Worm (Caenorhabditis elegans) whole organism, L3 larva: ENCODE data around the gene grd-1.

Experiments used
- R02D3.7 ChIP-seq: fragments of 150-350 bp; optimal IDR thresholded peaks from 2 replicates; lab custom pipeline; 2014; ENCODE audit warnings: missing biosample characterization, missing genetic modification characterization
- ZK546.5 ChIP-seq: sonication (generic microtip); optimal IDR thresholded peaks from 2 replicates; lab custom pipeline; 2017; ENCODE audit warnings: missing biosample characterization, missing genetic modification characterization
- ceh-16 ChIP-seq: sonication (generic microtip); optimal IDR thresholded peaks from 2 replicates; lab custom pipeline; 2017; ENCODE audit warnings: missing biosample characterization, missing genetic modification characterization
- ceh-28 ChIP-seq: fragments of 150-350 bp; optimal IDR thresholded peaks from 2 replicates; lab custom pipeline; 2014; ENCODE audit warnings: missing biosample characterization, missing genetic modification reagents, missing genetic modification characterization
- ceh-82 ChIP-seq: fragments of 150-350 bp; optimal IDR thresholded peaks from 2 replicates; lab custom pipeline; 2014; ENCODE audit warnings: missing biosample characterization, missing genetic modification characterization
- ceh-9 ChIP-seq: sonication (generic microtip); optimal IDR thresholded peaks from 2 replicates; lab custom pipeline; 2018; ENCODE audit warnings: missing biosample characterization, missing genetic modification characterization
- daf-12 ChIP-seq: fragments of 150-350 bp; optimal IDR thresholded peaks from 2 replicates; lab custom pipeline; 2014; ENCODE audit warnings: missing biosample characterization, missing genetic modification reagents, missing genetic modification characterization
- egl-27 ChIP-seq: sonication (generic microtip); optimal IDR thresholded peaks from 4 replicates; lab custom pipeline; 2017; ENCODE audit warnings: missing biosample characterization, missing genetic modification reagents, missing genetic modification characterization
- egl-5 ChIP-seq: fragments of 150-350 bp; optimal IDR thresholded peaks from 2 replicates; lab custom pipeline; 2017; ENCODE audit warnings: missing biosample characterization, missing genetic modification reagents, missing genetic modification characterization, inconsistent platforms
- elt-1 ChIP-seq: fragments of 150-350 bp; optimal IDR thresholded peaks from 2 replicates; lab custom pipeline; 2014; ENCODE audit warnings: missing biosample characterization, missing genetic modification characterization
- elt-2 ChIP-seq: sonication (generic microtip); optimal IDR thresholded peaks from 2 replicates; lab custom pipeline; 2016; ENCODE audit warnings: missing genetic modification reagents, mild to moderate bottlenecking, missing genetic modification characterization, missing compliant biosample characterization
- elt-3 ChIP-seq, 3 experiments: fragments of 150-350 bp in 1 of 3; sonication (generic microtip) in 2 of 3; optimal IDR thresholded peaks; 2 replicates in 2 of 3; 4 replicates in 1 of 3; lab custom pipeline; 2014 to 2017; ENCODE audit warnings: missing biosample characterization in 3 of 3, missing genetic modification characterization in 3 of 3
- eor-1 ChIP-seq, 2 experiments: fragments of 150-350 bp; optimal IDR thresholded peaks; 2 replicates each; lab custom pipeline; 2014 to 2018; ENCODE audit warnings: missing biosample characterization in 2 of 2, missing genetic modification characterization in 2 of 2
- fos-1 ChIP-seq: fragments of 150-350 bp; optimal IDR thresholded peaks from 2 replicates; lab custom pipeline; 2014; ENCODE audit warnings: missing biosample characterization, missing genetic modification characterization
- hmg-11 ChIP-seq: sonication (generic microtip); optimal IDR thresholded peaks from 2 replicates; lab custom pipeline; 2016; ENCODE audit warnings: missing genetic modification characterization, missing compliant biosample characterization
- jun-1 ChIP-seq: fragments of 150-350 bp; optimal IDR thresholded peaks from 2 replicates; lab custom pipeline; 2014; ENCODE audit warnings: missing biosample characterization, missing genetic modification reagents, missing genetic modification characterization
- lin-15B ChIP-seq: fragments of 150-350 bp; optimal IDR thresholded peaks from 2 replicates; lab custom pipeline; 2014; ENCODE audit warnings: missing biosample characterization, missing genetic modification characterization
- lsy-12 ChIP-seq: sonication (generic microtip); optimal IDR thresholded peaks from 2 replicates; lab custom pipeline; 2016; ENCODE audit warnings: mild to moderate bottlenecking, missing genetic modification characterization, missing compliant biosample characterization
- mml-1 ChIP-seq: fragments of 150-350 bp; sonication (generic microtip); optimal IDR thresholded peaks from 3 replicates; lab custom pipeline; 2014; ENCODE audit warnings: missing biosample characterization, missing genetic modification characterization
- nfya-1 ChIP-seq: sonication (generic microtip); optimal IDR thresholded peaks from 2 replicates; lab custom pipeline; 2017; ENCODE audit warnings: missing genetic modification characterization, mild to moderate bottlenecking, missing compliant biosample characterization, antibody characterized with exemption, moderate library complexity; ENCODE audit not compliant: insufficient read depth
- nhr-11 ChIP-seq: fragments of 150-350 bp; optimal IDR thresholded peaks from 2 replicates; lab custom pipeline; 2014; ENCODE audit warnings: missing biosample characterization, missing genetic modification characterization
- nhr-12 ChIP-seq: fragments of 150-350 bp; optimal IDR thresholded peaks from 2 replicates; lab custom pipeline; 2014; ENCODE audit warnings: missing biosample characterization, missing genetic modification characterization
- nhr-237 ChIP-seq: fragments of 150-350 bp; optimal IDR thresholded peaks from 2 replicates; lab custom pipeline; 2014; ENCODE audit warnings: missing biosample characterization, missing genetic modification characterization
- nhr-25 ChIP-seq: sonication (generic microtip); optimal IDR thresholded peaks from 2 replicates; lab custom pipeline; 2017; ENCODE audit warnings: missing biosample characterization, missing genetic modification characterization
- nhr-28 ChIP-seq: fragments of 150-350 bp; optimal IDR thresholded peaks from 2 replicates; lab custom pipeline; 2014; ENCODE audit warnings: missing biosample characterization, missing genetic modification characterization
- nhr-43 ChIP-seq: sonication (generic microtip); optimal IDR thresholded peaks from 2 replicates; lab custom pipeline; 2016; ENCODE audit warnings: mild to moderate bottlenecking, missing genetic modification characterization, missing compliant biosample characterization; ENCODE audit not compliant: poor library complexity, severe bottlenecking
- nhr-67 ChIP-seq: fragments of 150-350 bp; optimal IDR thresholded peaks from 2 replicates; lab custom pipeline; 2014; ENCODE audit warnings: missing biosample characterization, missing genetic modification characterization
- nhr-76 ChIP-seq: fragments of 150-350 bp; sonication (generic microtip); optimal IDR thresholded peaks from 5 replicates; lab custom pipeline; 2014; ENCODE audit warnings: missing biosample characterization, missing genetic modification characterization
- pha-4 ChIP-seq: fragments of 150-350 bp; optimal IDR thresholded peaks from 2 replicates; lab custom pipeline; 2014; ENCODE audit warnings: missing biosample characterization, missing genetic modification reagents, missing genetic modification characterization
- sea-2 ChIP-seq: fragments of 150-350 bp; sonication (generic microtip); optimal IDR thresholded peaks from 4 replicates; lab custom pipeline; 2014; ENCODE audit warnings: missing biosample characterization, missing genetic modification reagents, missing genetic modification characterization
- snpc-4 ChIP-seq: fragments of 150-350 bp; optimal IDR thresholded peaks from 2 replicates; lab custom pipeline; 2014; ENCODE audit warnings: missing biosample characterization, missing genetic modification characterization
- tbx-2 ChIP-seq: sonication (generic microtip); optimal IDR thresholded peaks from 2 replicates; lab custom pipeline; 2016; ENCODE audit warnings: mild to moderate bottlenecking, missing genetic modification characterization, missing compliant biosample characterization
- unc-39 ChIP-seq: sonication (generic microtip); optimal IDR thresholded peaks from 4 replicates; lab custom pipeline; 2017; ENCODE audit warnings: missing biosample characterization, missing genetic modification characterization
- unc-62 ChIP-seq: fragments of 150-350 bp; sonication (generic microtip); optimal IDR thresholded peaks from 4 replicates; lab custom pipeline; 2014; ENCODE audit warnings: missing biosample characterization, missing genetic modification reagents, missing genetic modification characterization
- zag-1 ChIP-seq: fragments of 150-350 bp; optimal IDR thresholded peaks from 2 replicates; lab custom pipeline; 2014; ENCODE audit warnings: missing biosample characterization, missing genetic modification characterization
- ztf-11 ChIP-seq: fragments of 150-350 bp; optimal IDR thresholded peaks from 2 replicates; lab custom pipeline; 2014; ENCODE audit warnings: missing biosample characterization, missing genetic modification characterization
- ztf-4 ChIP-seq: fragments of 150-350 bp; optimal IDR thresholded peaks from 2 replicates; lab custom pipeline; 2014; ENCODE audit warnings: missing biosample characterization, missing genetic modification characterization

The grd-1 gene

DNA sequence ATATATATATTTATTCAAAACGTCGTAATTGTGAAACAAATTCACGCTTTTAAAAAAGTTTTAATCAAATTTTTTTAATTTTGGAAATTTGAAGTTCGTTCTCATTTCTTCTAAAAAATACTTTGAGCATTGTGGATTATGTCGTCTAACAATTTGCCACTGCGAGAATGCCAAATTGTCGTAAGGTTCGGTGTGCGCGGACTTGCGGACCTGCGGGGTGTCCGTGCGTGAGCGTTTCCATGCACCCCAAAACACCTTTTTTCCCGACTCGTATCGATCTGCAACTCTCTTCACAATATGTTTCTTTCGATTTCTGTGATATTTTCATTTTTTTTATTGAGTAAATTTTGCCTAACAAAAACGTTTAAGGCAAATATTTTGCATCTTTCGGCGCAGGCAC, 36.5 kb upstream of the grd-1 start:
- TF ChIP-seq zag-1 (tag; lab: Kevin White, UChicago) (no peak), nfya-1 (tag; lab: Kevin White, UChicago) (peak; percentile 10), unc-62 (GFP tag; lab: Kevin White, UChicago) (no peak), snpc-4 (tag; lab: Kevin White, UChicago) (no peak), nhr-76 (tag; lab: Kevin White, UChicago) (no peak)

- no peak for TF ChIP-seq tbx-2 (tag; lab: Kevin White, UChicago)
- TF ChIP-seq ztf-4 (tag; lab: Kevin White, UChicago), result no peak
- no peak for TF ChIP-seq nhr-12 (tag; lab: Kevin White, UChicago)
- TF ChIP-seq unc-39 (tag; lab: Kevin White, UChicago), result no peak
- TF ChIP-seq mml-1 (tag; lab: Kevin White, UChicago), result no peak
- no peak for TF ChIP-seq pha-4 (tag; lab: Kevin White, UChicago)
- TF ChIP-seq ztf-11, result no peak
- no peak for TF ChIP-seq ceh-82
- TF ChIP-seq nhr-237 (tag; lab: Kevin White, UChicago), result no peak
- TF ChIP-seq elt-3 (tag; optimal IDR thresholded peaks at IDR 0.05; lab: Kevin White, UChicago), result no peak
- TF ChIP-seq ZK546.5 (tag; lab: Kevin White, UChicago), result no peak
- TF ChIP-seq egl-5, result no peak
- TF ChIP-seq fos-1, result no peak
- TF ChIP-seq elt-1 (tag; lab: Kevin White, UChicago), result no peak
- TF ChIP-seq jun-1 (tag; lab: Kevin White, UChicago), result no peak
Observed at ce11 chrX:11073358-11073757, 35.9 kb upstream of the grd-1 start, which contains the start of gene W04G3.5. W04G3.5 (plus strand) TSS chrX:11073658.

- TF ChIP-seq lsy-12 (tag; lab: Kevin White, UChicago) (no peak), elt-2 (no peak), snpc-4 (tag; lab: Kevin White, UChicago) (no peak), nhr-25 (tag; lab: Kevin White, UChicago) (no peak), nhr-12 (tag; lab: Kevin White, UChicago) (no peak), elt-1 (tag; lab: Kevin White, UChicago) (no peak), ceh-28 (tag; lab: Kevin White, UChicago) (no peak), nhr-43 (no peak), nhr-67 (tag; lab: Kevin White, UChicago) (no peak), R02D3.7 (tag; lab: Kevin White, UChicago) (no peak)
- TF ChIP-seq, all 47 proteins: peak for 0
Observed at ce11 chrX:11076491-11076890, 32.7 kb upstream of the grd-1 start, which contains the start of gene W04G3.12. W04G3.12 (minus strand) TSS chrX:11076801.

DNA sequence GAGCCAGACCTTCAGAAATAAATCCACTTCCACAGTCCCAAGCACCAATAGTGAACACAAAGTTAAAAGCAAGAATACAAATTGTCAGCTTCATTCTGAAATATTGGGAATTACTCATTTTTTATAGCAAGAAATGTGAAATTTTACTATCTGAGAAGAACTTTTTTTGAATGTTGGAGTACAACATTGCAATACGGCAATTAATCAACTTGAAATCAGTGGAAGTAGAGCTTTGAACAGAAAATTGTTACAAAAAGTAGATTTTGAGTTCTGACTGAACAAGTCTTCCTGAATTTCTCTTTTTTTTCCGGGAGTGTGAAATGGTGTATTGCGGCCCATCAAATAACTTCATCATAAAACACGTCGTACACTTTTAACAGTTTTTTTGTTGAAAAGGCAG, 31.1 kb upstream of the grd-1 start, which contains the start of gene W04G3.10:
Gene W04G3.10, minus strand, starts transcription at position 101 of the 400 bp plus-strand sequence.
- no peak for TF ChIP-seq egl-27 (tag; lab: Kevin White, UChicago)
- no peak for TF ChIP-seq ceh-82
- no peak for TF ChIP-seq ceh-9 (tag; lab: Kevin White, UChicago)
- no peak for TF ChIP-seq ceh-16 (tag; lab: Kevin White, UChicago)
- TF ChIP-seq nfya-1 (tag; lab: Kevin White, UChicago), result no peak
- TF ChIP-seq nhr-11 (tag; lab: Kevin White, UChicago), result no peak
- TF ChIP-seq, all 47 proteins: peak for 0

- TF ChIP-seq ZK546.5 (tag; lab: Kevin White, UChicago), result no peak
- no peak for TF ChIP-seq lin-15B
- TF ChIP-seq tbx-2 (tag; lab: Kevin White, UChicago), result no peak
- TF ChIP-seq R02D3.7 (tag; lab: Kevin White, UChicago), result no peak
- no peak for TF ChIP-seq fos-1
- no peak for TF ChIP-seq daf-12 (tag; lab: Kevin White, UChicago)
- TF ChIP-seq nhr-28, result no peak
- TF ChIP-seq unc-62 (GFP tag; lab: Kevin White, UChicago), result no peak
- no peak for TF ChIP-seq nhr-67 (tag; lab: Kevin White, UChicago)
- no peak for TF ChIP-seq sea-2 (GFP tag; lab: Kevin White, UChicago)
- no peak for TF ChIP-seq hmg-11
- TF ChIP-seq zag-1 (tag; lab: Kevin White, UChicago), result no peak
- no peak for TF ChIP-seq eor-1 (tag; optimal IDR thresholded peaks at IDR 0.05; lab: Kevin White, UChicago)
- TF ChIP-seq, all 47 proteins: peak for 0
Observed at ce11 chrX:11079667-11080066, 29.6 kb upstream of the grd-1 start, which contains the start of gene W04G3.13. W04G3.13 (minus strand) TSS chrX:11079767.
